Worm (Caenorhabditis elegans) whole organism, L4 larva: ENCODE results near the gene R07G3.7.

ENCODE experiments used
- ceh-28 ChIP-seq: fragments of 150-350 bp; optimal IDR thresholded peaks from 2 replicates; lab custom pipeline; 2014; ENCODE audit warnings: missing biosample characterization, missing genetic modification reagents, missing genetic modification characterization
- ctbp-1 ChIP-seq: fragments of 200-800 bp; sonication (Bioruptor generic); IDR thresholded peaks from 2 replicates; pipeline ENCODE4 v1.3.6; 2022; ENCODE audit warnings: missing genetic modification reagents, missing genetic modification characterization, missing compliant biosample characterization
- daf-16 ChIP-seq, 3 experiments: sonication (generic microtip); optimal IDR thresholded peaks; 2 replicates each; lab custom pipeline; 2016 to 2017; ENCODE audit warnings: missing genetic modification characterization in 3 of 3, missing genetic modification reagents in 3 of 3, mild to moderate bottlenecking in 2 of 3, missing compliant biosample characterization in 2 of 3, missing biosample characterization in 1 of 3, moderate library complexity in 1 of 3
- egl-27 ChIP-seq: sonication (generic microtip); optimal IDR thresholded peaks from 3 replicates; lab custom pipeline; 2017; ENCODE audit warnings: missing biosample characterization, missing genetic modification reagents, missing genetic modification characterization
- lin-15B ChIP-seq: fragments of 150-350 bp; sonication (generic microtip); optimal IDR thresholded peaks from 3 replicates; lab custom pipeline; 2014; ENCODE audit warnings: missing biosample characterization, missing genetic modification characterization
- lsy-2 ChIP-seq, 2 experiments: fragments of 150-350 bp in 1 of 2; sonication (generic microtip) in 1 of 2; optimal IDR thresholded peaks; 2 replicates each; lab custom pipeline; 2014 to 2017; ENCODE audit warnings: missing biosample characterization in 2 of 2, missing genetic modification characterization in 2 of 2
- mdl-1 ChIP-seq, 2 experiments: fragments of 150-350 bp in 1 of 2; sonication (generic microtip) in 1 of 2; optimal IDR thresholded peaks; 2 replicates each; lab custom pipeline; 2014 to 2017; ENCODE audit warnings: missing biosample characterization in 2 of 2, missing genetic modification characterization in 2 of 2
- nhr-25 ChIP-seq: sonication (generic microtip); optimal IDR thresholded peaks from 2 replicates; lab custom pipeline; 2017; ENCODE audit warnings: missing genetic modification characterization, mild to moderate bottlenecking, missing compliant biosample characterization, antibody characterized with exemption, moderate library complexity, borderline replicate concordance; ENCODE audit not compliant: insufficient read depth
- pha-4 ChIP-seq, 2 experiments: fragments of 150-350 bp in 1 of 2; fragments of 200-800 bp in 1 of 2; sonication (Bioruptor generic) in 1 of 2; IDR thresholded peaks in 1 of 2; optimal IDR thresholded peaks in 1 of 2; 2 replicates each; pipeline versions ENCODE4 v1.3.6 to Lab custom; 2014 to 2022; ENCODE audit warnings: missing genetic modification characterization in 2 of 2, missing genetic modification reagents in 2 of 2, missing biosample characterization in 1 of 2, missing compliant biosample characterization in 1 of 2
- unc-130 ChIP-seq: sonication (generic microtip); optimal IDR thresholded peaks from 2 replicates; lab custom pipeline; 2016; ENCODE audit warnings: missing genetic modification reagents, missing genetic modification characterization, missing compliant biosample characterization
- unc-39 ChIP-seq: sonication (generic microtip); optimal IDR thresholded peaks from 2 replicates; lab custom pipeline; 2017; ENCODE audit warnings: missing biosample characterization, missing genetic modification characterization
- zip-2 ChIP-seq: fragments of 150-350 bp; optimal IDR thresholded peaks from 2 replicates; lab custom pipeline; 2014; ENCODE audit warnings: missing biosample characterization, missing genetic modification characterization
- ztf-11 ChIP-seq: fragments of 150-350 bp; optimal IDR thresholded peaks from 2 replicates; lab custom pipeline; 2014; ENCODE audit warnings: missing biosample characterization, missing genetic modification characterization

DNA sequence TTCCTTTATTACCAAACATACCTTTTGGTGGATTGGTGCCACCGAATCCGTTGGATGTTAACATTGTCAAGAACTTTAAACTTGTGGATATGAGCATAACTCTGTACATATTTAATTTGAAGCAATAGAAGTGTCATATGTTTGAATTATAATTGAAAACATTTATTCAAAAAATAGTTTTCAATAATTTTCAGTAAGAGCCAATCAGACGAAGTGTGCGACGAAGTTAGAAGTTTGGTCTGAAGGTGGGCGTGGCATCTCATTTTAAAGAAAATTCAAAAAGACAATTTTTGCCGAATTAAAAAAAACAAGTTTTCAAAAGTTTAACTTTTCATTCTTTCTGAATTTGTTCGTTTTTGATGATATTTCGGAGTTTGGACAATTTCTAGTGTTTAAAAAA is 18.7 kb downstream of the R07G3.7 start, which contains the start of gene syd-1:
- no peak for TF ChIP-seq pha-4 (GFP tag; IDR thresholded peaks at IDR 0.05; lab: Robert Waterston, UW)
- no peak for TF ChIP-seq pha-4 (tag; optimal IDR thresholded peaks at IDR 0.05; lab: Kevin White, UChicago)
- no peak for TF ChIP-seq ceh-28 (tag; lab: Kevin White, UChicago)
- TF ChIP-seq lsy-2 (tag; optimal IDR thresholded peaks at IDR 0.05; lab: Kevin White, UChicago), result no peak
- TF ChIP-seq unc-39, result no peak
- no peak for TF ChIP-seq ztf-11
- no peak for TF ChIP-seq unc-130 (GFP tag; lab: Kevin White, UChicago)
- TF ChIP-seq egl-27 (tag; lab: Kevin White, UChicago), result no peak
- TF ChIP-seq nhr-25 (tag; lab: Kevin White, UChicago), result no peak
- no peak for TF ChIP-seq ctbp-1 (GFP tag; lab: Robert Waterston, UW)
- TF ChIP-seq mdl-1 (tag; optimal IDR thresholded peaks at IDR 0.05; lab: Kevin White, UChicago), result no peak
- TF ChIP-seq daf-16 (GFP tag; optimal IDR thresholded peaks at IDR 0.05; lab: Kevin White, UChicago), result no peak
- no peak for TF ChIP-seq daf-16 (tag; optimal IDR thresholded peaks at IDR 0.05; lab: Kevin White, UChicago)
- no peak for TF ChIP-seq lin-15B (tag; lab: Kevin White, UChicago)
- no peak for TF ChIP-seq zip-2
